Fruit fly (Drosophila melanogaster): ENCODE measurements around the gene Bap60.

Gene Bap60

dm6 chrX:13149083-13149482, 10.2 kb downstream of the Bap60 start:
- TF ChIP-seq h (optimal IDR thresholded peaks at IDR 0.05) (no peak), Sin3A (optimal IDR thresholded peaks at IDR 0.05) (no peak), psq (optimal IDR thresholded peaks at IDR 0.05) (no peak), insv (optimal IDR thresholded peaks at IDR 0.05) (no peak), Myc (optimal IDR thresholded peaks at IDR 0.05) (no peak), ttk (optimal IDR thresholded peaks at IDR 0.05) (no peak)

- TF ChIP-seq ttk (optimal IDR thresholded peaks at IDR 0.05) (no peak), Myc (optimal IDR thresholded peaks at IDR 0.05) (no peak), Sin3A (optimal IDR thresholded peaks at IDR 0.05) (no peak), insv (optimal IDR thresholded peaks at IDR 0.05) (no peak)
Observed at dm6 chrX:13145858-13146257, 13.4 kb downstream of the Bap60 start.

- TF ChIP-seq Sin3A (optimal IDR thresholded peaks at IDR 0.05): no peak
Observed at dm6 chrX:13143100-13143499, 16.2 kb downstream of the Bap60 start.

DNA sequence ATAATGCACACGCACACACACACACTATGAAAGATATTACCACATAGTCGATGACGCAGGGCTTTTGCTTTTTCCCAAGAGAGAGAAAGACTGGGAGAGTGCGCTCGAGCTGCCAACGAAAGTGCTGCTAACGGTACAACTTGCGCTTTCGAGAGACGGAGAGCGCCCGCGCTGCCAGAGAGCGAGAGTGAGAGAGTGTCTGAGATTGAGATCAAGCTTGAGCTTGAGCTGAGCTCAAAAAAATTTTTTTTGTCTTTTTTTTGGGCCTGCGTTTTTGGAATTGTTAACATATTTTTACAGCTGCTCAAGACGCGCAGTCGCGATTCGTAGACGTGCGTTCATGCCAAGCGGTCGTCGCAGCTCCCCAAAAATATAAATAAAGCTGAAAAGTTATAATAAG, 20.4 kb downstream of the Bap60 start, which contains the start of gene CG32645:
Gene CG32645, plus strand, starts transcription at position 313 of the 400 bp plus-strand sequence.
- TF ChIP-seq Sin3A (optimal IDR thresholded peaks at IDR 0.05) (no peak), insv (optimal IDR thresholded peaks at IDR 0.05) (no peak), h (optimal IDR thresholded peaks at IDR 0.05) (no peak), Myc (optimal IDR thresholded peaks at IDR 0.05) (no peak), psq (optimal IDR thresholded peaks at IDR 0.05) (no peak), ttk (optimal IDR thresholded peaks at IDR 0.05) (no peak)

DNA sequence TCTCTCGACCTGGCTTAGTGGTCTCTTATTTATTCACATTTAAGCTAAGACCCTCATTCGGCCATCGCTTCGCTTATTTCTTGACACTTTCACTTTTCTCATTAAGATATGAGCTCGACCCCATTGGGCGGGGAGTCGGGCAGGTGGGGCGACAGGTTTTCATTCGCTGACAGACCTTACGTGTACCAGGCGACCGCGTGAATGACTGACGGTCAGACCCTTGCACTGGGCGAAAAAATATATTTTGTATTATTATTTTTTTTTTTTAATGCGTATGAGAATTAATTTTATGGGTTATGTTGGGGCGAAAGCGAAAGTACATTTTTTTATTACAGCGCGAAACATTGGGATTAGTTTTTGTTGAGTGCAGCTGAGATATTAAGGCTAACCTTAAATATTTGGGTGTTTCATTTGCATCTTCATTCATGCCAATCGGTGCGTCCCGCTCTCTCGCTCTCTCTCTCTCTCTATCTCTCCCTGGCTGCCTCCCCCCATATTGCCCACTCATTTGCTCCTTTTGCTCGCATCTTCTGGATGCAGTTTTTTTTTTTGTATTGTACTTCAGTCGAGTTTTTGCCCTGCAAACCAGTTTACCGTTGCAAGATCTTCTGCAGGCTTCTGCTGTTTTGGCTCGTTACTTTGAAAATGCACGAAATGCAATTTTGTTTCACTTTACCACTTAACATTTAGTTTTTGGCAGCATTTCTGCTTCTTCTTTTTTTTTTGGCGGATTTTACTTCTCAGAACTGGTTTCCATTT, 22.2 kb downstream of the Bap60 start:
- TF ChIP-seq ttk (optimal IDR thresholded peaks at IDR 0.05) (no peak), insv (optimal IDR thresholded peaks at IDR 0.05) (no peak), psq (optimal IDR thresholded peaks at IDR 0.05) (no peak), h (optimal IDR thresholded peaks at IDR 0.05) (no peak), Sin3A (optimal IDR thresholded peaks at IDR 0.05) (no peak), Myc (optimal IDR thresholded peaks at IDR 0.05) (no peak)

DNA sequence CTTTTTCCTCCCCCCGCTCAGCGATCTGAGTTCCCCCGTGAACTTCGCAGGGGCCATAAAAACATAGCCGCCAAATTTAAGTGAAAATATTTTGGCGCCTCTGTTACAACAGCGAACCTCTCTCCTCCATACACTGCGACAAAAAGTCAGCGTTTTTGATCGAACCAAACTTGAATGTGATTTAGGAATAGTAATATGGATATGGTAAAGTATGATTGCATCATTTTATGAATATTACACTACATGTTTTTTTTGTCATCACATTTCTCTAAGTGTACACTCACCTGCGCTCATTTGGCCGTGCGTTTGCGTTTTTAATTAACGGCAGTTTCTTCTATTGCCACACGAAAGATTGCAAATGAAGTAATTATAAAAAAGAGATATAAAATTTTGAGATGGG, 23.6 kb downstream of the Bap60 start:
- TF ChIP-seq h (optimal IDR thresholded peaks at IDR 0.05) (no peak), psq (optimal IDR thresholded peaks at IDR 0.05) (no peak), insv (optimal IDR thresholded peaks at IDR 0.05) (no peak), Myc (optimal IDR thresholded peaks at IDR 0.05) (no peak), Sin3A (optimal IDR thresholded peaks at IDR 0.05) (no peak), ttk (optimal IDR thresholded peaks at IDR 0.05) (no peak)

DNA sequence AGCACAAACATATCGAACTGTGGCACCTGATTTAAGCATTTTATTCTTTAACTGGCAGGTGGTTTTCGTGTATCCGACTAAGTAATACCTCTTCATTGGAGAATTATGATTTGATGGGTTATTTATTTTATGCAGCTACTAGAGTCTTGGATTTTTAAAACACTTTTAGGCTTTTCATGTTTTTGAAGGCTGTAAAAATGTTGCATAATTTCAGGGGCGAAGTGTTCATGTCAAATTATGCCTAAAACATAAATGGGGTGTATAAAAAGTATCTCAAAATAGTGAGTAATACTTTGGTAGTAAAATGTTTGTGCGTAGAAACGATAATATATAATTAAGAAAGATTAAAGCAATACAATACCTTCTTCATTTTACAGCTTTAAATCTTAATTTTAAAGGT, 24.5 kb downstream of the Bap60 start:
- TF ChIP-seq psq (optimal IDR thresholded peaks at IDR 0.05) (no peak), h (optimal IDR thresholded peaks at IDR 0.05) (no peak), Myc (optimal IDR thresholded peaks at IDR 0.05) (no peak), Sin3A (optimal IDR thresholded peaks at IDR 0.05) (no peak), insv (optimal IDR thresholded peaks at IDR 0.05) (no peak), ttk (optimal IDR thresholded peaks at IDR 0.05) (no peak)

DNA sequence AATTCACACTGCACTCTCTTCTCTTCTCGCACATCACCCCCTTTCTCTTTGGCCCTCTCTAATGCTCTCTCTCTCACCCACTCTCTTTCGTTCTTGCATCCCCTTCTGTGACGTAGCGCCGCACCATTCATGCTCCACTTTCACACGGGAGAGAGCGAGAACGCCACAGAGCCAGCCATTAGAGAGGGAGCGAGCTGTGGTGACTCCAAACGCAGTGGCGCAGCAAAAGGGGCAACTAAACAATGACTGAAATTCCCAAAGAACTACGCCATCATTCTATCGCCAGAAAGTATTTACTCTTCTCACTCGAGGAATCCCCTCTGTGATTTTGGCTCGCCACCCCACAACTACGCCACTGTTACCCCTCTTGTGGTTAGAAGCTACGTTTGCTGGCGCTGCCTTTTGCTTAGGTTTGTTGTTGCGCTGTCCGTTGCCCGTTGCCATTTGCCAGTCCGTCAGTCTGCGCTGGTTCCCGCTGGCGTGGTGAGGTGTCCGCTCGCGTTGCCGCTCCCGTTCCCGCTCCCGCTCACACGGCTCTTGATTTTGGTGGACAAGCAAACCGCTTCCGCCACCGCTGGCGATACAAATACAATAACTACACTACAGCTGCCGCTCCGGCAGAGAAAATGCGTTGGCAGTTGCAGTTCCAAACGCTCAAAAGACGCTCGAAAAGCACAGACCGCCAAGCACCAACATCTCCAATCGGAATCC, 28.1 kb downstream of the Bap60 start:
- TF ChIP-seq h (optimal IDR thresholded peaks at IDR 0.05) (no peak), psq (optimal IDR thresholded peaks at IDR 0.05) (no peak), Sin3A (optimal IDR thresholded peaks at IDR 0.05) (no peak), ttk (optimal IDR thresholded peaks at IDR 0.05) (no peak), Myc (optimal IDR thresholded peaks at IDR 0.05) (no peak), insv (optimal IDR thresholded peaks at IDR 0.05) (no peak)

- no peak for TF ChIP-seq h (optimal IDR thresholded peaks at IDR 0.05)
- TF ChIP-seq insv (optimal IDR thresholded peaks at IDR 0.05): no peak
- no peak for TF ChIP-seq ttk (optimal IDR thresholded peaks at IDR 0.05)
- no peak for TF ChIP-seq Sin3A (optimal IDR thresholded peaks at IDR 0.05)
Observed at dm6 chrX:13130175-13130822, 29.0 kb downstream of the Bap60 start.

dm6 chrX:13128750-13129152, 30.6 kb downstream of the Bap60 start, which contains the start of the genes CG32638, CG15717 and MFS10:
CG32638 (minus strand) TSS chrX:13128794.
CG15717 (plus strand) TSS chrX:13128952.
MFS10 (plus strand) TSS chrX:13129018.
- TF ChIP-seq psq (optimal IDR thresholded peaks at IDR 0.05) (no peak), ttk (optimal IDR thresholded peaks at IDR 0.05) (no peak), h (optimal IDR thresholded peaks at IDR 0.05) (no peak), insv (optimal IDR thresholded peaks at IDR 0.05) (no peak), Sin3A (optimal IDR thresholded peaks at IDR 0.05) (no peak), Myc (optimal IDR thresholded peaks at IDR 0.05) (no peak)

dm6 chrX:13127973-13128749, 31.1 kb downstream of the Bap60 start:
- TF ChIP-seq insv (optimal IDR thresholded peaks at IDR 0.05) (no peak), Sin3A (optimal IDR thresholded peaks at IDR 0.05) (no peak), Myc (optimal IDR thresholded peaks at IDR 0.05) (no peak), psq (optimal IDR thresholded peaks at IDR 0.05) (no peak), h (optimal IDR thresholded peaks at IDR 0.05) (no peak), ttk (optimal IDR thresholded peaks at IDR 0.05) (no peak)

All from Kc167 (cell line).